Fruit fly (Drosophila melanogaster): ENCODE results near the gene CG7065.

DNA sequence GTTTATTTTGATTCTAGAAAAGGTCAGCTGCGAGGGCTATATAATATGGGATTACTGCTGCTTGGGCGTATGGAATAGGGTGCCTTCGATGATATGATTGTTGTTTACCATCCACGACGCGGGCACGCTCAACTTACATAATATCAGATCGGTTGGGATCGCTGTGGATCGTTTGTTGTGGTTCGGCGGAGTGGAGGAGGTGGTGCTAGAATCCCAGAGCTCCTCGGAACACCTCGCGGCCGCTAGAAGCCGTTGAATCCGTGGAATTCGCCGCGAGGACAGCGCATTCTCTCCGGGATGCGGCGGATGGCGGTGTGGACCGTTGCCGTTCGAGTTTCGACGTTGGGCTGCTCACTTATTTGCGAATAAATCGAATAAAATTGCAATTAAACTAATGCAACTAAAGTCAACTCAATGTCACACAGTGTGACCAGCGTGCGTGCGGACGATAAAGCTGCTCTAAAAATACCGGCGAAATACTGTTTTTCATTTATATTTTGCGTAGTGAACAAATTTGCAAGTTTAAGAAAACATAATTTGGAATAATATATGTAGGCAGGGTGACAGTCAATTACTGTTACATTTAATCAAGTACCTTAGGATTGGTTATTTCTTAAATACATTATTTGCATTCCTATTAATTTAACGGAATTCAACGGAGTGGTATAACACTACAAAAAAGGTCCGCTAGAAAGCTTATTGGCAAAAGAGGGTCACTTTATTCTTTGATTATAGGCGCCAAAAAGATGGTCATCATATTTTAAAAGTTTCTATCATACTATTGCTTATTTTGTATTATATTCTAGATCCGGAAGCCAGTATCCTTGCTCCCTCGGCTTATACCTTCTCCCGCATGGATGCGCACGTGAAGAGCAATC lies 38.7 kb upstream of the CG7065 start, which contains the start of gene CG7766:
- TF ChIP-seq psq (optimal IDR thresholded peaks at IDR 0.05) (no peak), usp (GFP tag; optimal IDR thresholded peaks at IDR 0.05) (no peak), CG8478 (optimal IDR thresholded peaks at IDR 0.05) (no peak), pan (optimal IDR thresholded peaks at IDR 0.05) (no peak), Dll (optimal IDR thresholded peaks at IDR 0.05) (no peak), EcR (GFP tag; optimal IDR thresholded peaks at IDR 0.05) (no peak)

All from whole organism.